Worm (Caenorhabditis elegans) whole organism, late embryonic: Measurements from ENCODE around the gene C05C12.4.

Experiments
- ama-1 ChIP-seq: fragments of 150-350 bp; optimal IDR thresholded peaks from 2 replicates; lab custom pipeline; 2014
- ceh-31 ChIP-seq: sonication (generic microtip); optimal IDR thresholded peaks from 2 replicates; lab custom pipeline; 2016; ENCODE audit warnings: missing genetic modification characterization, missing compliant biosample characterization
- dmd-4 ChIP-seq: sonication (generic microtip); optimal IDR thresholded peaks from 2 replicates; lab custom pipeline; 2016; ENCODE audit warnings: borderline replicate concordance, missing genetic modification characterization, missing compliant biosample characterization
- dve-1 ChIP-seq: sonication (generic microtip); optimal IDR thresholded peaks from 2 replicates; lab custom pipeline; 2017; ENCODE audit warnings: antibody characterized with exemption, mild to moderate bottlenecking, missing genetic modification characterization, missing compliant biosample characterization
- ets-4 ChIP-seq: sonication (generic microtip); optimal IDR thresholded peaks from 2 replicates; lab custom pipeline; 2016; ENCODE audit warnings: missing genetic modification characterization, missing compliant biosample characterization
- nfya-1 ChIP-seq: sonication (generic microtip); optimal IDR thresholded peaks from 2 replicates; lab custom pipeline; 2017; ENCODE audit warnings: missing genetic modification characterization, mild to moderate bottlenecking, missing compliant biosample characterization, antibody characterized with exemption, moderate library complexity
- nhr-11 ChIP-seq: fragments of 150-350 bp; optimal IDR thresholded peaks from 2 replicates; lab custom pipeline; 2014; ENCODE audit warnings: missing biosample characterization, missing genetic modification characterization
- pha-4 ChIP-seq: fragments of 150-350 bp; optimal IDR thresholded peaks from 2 replicates; lab custom pipeline; 2018; ENCODE audit warnings: missing biosample characterization, missing genetic modification reagents, missing genetic modification characterization
- pros-1 ChIP-seq: fragments of 150-350 bp; optimal IDR thresholded peaks from 2 replicates; lab custom pipeline; 2014; ENCODE audit warnings: missing biosample characterization, missing genetic modification reagents, missing genetic modification characterization
- ttx-3 ChIP-seq: sonication (generic microtip); optimal IDR thresholded peaks from 2 replicates; lab custom pipeline; 2016; ENCODE audit warnings: missing genetic modification reagents, missing genetic modification characterization, missing compliant biosample characterization

DNA sequence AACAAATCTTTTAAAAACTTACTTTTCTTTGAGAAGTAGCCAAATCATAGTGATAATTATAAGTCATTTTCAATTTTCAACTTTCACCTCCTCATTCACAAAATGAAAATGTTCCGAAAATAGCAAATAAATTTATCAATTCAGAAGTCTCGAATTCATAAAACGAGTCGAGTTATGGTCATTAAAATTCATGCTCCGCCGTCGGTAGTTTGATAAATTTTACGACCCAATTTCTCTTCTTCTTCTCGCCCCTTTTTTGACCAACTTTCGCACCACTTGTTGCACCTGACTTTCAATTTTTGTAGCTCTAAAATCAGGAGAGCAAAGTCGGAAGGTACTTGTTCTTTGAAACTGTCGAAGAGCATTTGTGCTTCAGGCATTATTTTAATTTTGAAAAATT is 17.8 kb downstream of the C05C12.4 start, which contains the start of gene best-7:
- no peak for TF ChIP-seq pros-1 (tag; lab: Kevin White, UChicago)
- TF ChIP-seq dve-1 (tag; lab: Kevin White, UChicago) = no peak
- no peak for TF ChIP-seq ceh-31
- TF ChIP-seq ttx-3 = no peak
- TF ChIP-seq nhr-11 (tag; lab: Kevin White, UChicago) = no peak
- no peak for TF ChIP-seq dmd-4
- no peak for TF ChIP-seq pha-4 (tag; lab: Kevin White, UChicago)
- TF ChIP-seq ets-4 (tag; lab: Kevin White, UChicago) = no peak
- no peak for TF ChIP-seq nfya-1 (tag; lab: Kevin White, UChicago)
- no peak for TF ChIP-seq ama-1 (lab: Kevin White, UChicago)
